Worm (Caenorhabditis elegans) whole organism, L4/young adult: ENCODE results near the gene mask-1.

Experiments
- W03F9.2 ChIP-seq: fragments of 150-350 bp; optimal IDR thresholded peaks from 2 replicates; lab custom pipeline; 2014; ENCODE audit warnings: missing biosample characterization, missing genetic modification characterization
- dao-5 ChIP-seq: sonication (generic microtip); optimal IDR thresholded peaks from 2 replicates; lab custom pipeline; 2016; ENCODE audit warnings: missing genotype, missing genetic modification characterization, moderate library complexity, missing compliant biosample characterization
- him-1 ChIP-seq: sonication (generic microtip); optimal IDR thresholded peaks from 2 replicates; lab custom pipeline; 2016; ENCODE audit warnings: missing genotype, missing genetic modification reagents, missing genetic modification characterization, missing compliant biosample characterization

mask-1 gene

DNA sequence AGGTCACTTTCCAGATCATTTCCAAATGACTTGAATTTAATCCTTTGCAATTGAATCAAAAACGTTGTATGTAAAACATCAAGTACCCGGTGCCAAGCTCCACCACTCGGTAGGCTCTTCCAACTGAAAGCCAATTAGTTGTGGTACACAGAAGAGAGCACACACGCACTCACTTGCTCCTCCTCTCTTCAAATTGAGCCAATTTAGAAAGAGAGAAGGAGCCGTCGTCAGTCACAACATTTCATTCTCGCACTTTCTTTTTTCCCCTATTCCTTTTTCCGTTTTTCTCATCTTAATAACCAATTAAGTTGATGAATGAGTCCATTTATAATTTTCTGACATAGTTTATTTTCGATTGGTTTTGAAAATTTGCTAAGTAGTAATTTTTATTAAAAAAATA is 23.5 kb downstream of the mask-1 start:
- TF ChIP-seq W03F9.2 (tag; lab: Kevin White, UChicago) (no peak), dao-5 (tag; lab: Kevin White, UChicago) (no peak), him-1 (no peak)

DNA sequence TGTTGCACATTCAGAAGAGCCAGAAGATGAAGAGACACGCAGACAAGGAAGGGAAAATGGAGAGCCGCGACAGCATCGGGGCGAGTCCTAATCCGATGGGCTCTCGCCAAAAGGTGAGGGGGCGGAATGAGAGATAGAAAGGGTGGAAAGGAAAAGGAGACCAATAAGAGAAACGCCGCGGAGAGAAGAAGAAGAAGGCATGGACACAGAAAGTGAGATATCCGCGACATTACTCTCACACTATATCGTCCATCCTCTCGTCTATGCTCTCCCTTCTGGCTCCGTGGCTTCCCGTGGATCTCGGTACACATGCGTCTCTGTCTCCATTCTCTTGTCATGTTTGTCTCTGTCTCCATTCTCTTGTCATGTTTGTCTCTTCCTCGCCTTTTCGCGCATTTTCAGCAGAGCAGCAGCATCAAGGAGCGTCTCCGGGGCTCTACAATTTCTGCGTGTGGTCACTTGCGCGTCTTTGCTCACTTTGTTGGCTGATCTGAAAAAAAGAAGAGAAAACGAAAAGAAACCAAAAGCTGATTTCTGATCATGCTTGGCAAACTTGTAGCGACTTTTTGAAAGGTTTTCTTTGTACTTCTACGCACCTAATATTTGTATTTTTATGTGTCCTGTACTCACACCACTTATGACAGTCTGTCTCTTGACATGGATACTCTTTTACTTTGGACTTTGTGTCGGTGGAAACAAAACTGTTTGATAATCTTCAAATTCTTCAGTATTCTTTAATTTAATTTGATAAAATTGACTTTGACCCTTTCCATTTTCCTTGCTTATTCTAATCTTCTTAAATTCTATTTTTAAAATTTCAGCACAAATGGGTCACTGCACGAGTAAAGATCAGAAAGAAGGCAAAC is 28.7 kb downstream of the mask-1 start, which contains the start of gene gpa-7:
TSS of gene gpa-7 (plus strand) at position 816 of the 866 bp plus-strand sequence.
- no peak for TF ChIP-seq W03F9.2 (tag; lab: Kevin White, UChicago)
- peak; percentile 80 for TF ChIP-seq him-1

DNA sequence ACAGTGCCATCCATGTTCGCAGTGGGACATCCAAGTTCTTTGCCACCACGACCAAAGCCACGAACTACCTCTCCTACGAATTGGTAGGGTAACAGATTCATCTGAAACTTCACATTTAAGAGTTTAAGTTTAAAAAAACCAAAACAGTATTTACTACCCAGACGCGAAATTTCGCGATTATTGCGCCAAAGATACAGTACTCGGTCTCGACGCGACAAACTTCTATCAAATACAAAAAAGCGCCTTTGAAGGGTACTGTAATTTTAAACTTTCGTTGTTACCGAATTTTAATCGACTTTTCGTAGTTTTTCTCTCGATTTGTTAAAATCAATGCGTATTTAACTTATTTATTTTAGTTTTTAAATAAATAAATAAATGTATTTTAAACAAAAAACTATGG is 34.7 kb downstream of the mask-1 start, which contains the start of gene rfk-1:
TSS of gene rfk-1 (minus strand) at position 101 of the 400 bp plus-strand sequence.
- TF ChIP-seq him-1 (no peak), dao-5 (tag; lab: Kevin White, UChicago) (no peak), W03F9.2 (tag; lab: Kevin White, UChicago) (no peak)

DNA sequence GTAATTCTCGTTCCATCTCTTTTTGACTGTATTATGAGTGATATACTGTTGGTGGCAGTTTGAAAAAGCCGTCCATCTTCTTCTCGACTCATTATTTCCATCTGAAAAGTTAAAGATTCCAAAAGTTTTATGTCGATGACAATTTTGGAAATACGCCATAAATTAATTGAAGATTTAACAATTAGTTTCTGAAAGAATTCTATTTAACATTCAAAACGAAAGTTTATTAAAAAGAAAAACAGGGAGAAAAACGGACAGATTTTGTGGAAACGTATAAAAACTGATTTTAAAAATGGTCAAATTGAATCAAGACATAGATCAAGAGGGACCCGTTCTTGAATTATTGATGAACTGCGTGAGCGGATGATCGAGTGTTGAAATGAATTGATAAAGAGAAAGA is 39.1 kb downstream of the mask-1 start, which contains the start of gene R10H10.7:
TSS of gene R10H10.7 (minus strand) at position 101 of the 400 bp plus-strand sequence.
- TF ChIP-seq W03F9.2 (tag; lab: Kevin White, UChicago) = no peak
- TF ChIP-seq dao-5 (tag; lab: Kevin White, UChicago) = no peak
- TF ChIP-seq him-1 = no peak

DNA sequence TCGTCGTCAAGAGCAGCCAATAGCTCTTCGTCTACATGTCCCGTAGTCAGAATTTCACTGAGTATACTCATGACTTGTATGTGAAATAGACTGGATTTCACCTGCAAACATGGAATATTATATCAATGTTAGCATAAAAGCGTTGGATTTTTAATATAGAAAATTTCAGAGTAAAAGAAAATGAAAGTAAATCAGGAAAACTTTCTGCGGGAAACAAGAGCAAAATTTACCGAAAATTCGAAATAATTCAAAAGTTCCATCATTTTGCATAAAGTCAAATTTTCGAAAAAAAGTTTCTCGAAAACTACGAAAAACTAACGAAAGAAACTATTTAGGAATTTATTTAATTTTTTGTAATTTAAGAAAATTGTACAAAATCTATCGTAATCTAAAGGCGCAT is 43.1 kb downstream of the mask-1 start, which contains the start of gene F13B12.6:
TSS of gene F13B12.6 (minus strand) at position 101 of the 400 bp plus-strand sequence.
- TF ChIP-seq dao-5 (tag; lab: Kevin White, UChicago) = no peak
- TF ChIP-seq him-1 = no peak
- TF ChIP-seq W03F9.2 (tag; lab: Kevin White, UChicago) = no peak

DNA sequence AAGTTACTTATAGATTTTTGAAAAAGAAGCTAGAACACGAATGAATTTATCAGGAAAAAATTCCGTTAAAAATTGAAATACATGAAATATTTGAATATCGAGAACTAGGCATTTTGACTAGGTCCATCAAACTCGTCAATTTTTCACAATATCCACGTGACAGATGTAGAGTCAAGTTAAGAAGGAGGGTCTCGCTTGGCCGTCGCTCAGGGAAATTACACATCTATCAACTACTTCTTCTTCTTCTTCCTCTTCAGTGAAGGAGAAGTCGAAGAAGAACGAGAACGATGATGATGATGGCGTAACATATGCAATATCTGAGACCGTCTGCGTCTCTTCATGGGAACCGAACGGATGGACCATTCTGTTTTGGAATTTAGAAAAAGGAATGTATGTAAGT is 45.2 kb downstream of the mask-1 start:
- no peak for TF ChIP-seq him-1

DNA sequence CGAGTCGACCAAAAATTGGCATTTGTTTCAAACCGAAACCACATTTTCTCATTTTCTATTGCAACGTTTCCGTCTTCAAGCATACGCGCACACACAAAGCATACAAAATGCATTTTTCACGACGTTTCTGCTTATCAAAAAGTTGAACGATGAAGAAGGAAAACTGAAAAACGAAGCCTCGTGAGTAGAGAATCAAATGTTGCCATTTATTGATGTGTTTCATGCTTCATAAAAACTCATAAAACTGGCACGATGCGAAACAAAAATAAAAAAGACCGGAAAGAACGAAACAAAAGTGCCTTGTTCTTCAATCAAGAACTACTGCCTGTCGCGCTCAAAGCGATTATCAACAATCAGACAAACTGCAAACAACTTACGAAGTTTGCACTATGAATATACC is 45.7 kb downstream of the mask-1 start:
- TF ChIP-seq dao-5 (tag; lab: Kevin White, UChicago) (no peak), him-1 (no peak), W03F9.2 (tag; lab: Kevin White, UChicago) (no peak)

DNA sequence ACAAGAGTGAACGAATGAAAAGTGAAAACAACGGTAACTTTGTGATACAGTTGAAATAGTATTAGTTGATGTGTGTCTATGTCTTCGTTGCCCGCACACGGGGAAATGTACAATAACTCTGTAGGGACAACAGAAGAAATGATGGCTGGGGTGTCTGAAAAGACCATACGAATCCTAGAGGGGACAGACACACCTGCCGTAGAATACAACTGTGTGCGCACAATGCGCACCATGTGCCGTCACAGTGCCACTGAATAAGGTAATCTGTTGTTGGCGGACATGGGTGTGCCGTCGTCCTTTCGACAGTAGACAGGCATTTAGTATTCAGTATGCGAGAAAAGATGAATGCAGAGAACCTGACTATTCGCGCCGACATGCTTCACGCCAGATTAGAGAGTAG is 46.6 kb downstream of the mask-1 start:
- no peak for TF ChIP-seq him-1
- TF ChIP-seq dao-5 (tag; lab: Kevin White, UChicago) = no peak
- no peak for TF ChIP-seq W03F9.2 (tag; lab: Kevin White, UChicago)

DNA sequence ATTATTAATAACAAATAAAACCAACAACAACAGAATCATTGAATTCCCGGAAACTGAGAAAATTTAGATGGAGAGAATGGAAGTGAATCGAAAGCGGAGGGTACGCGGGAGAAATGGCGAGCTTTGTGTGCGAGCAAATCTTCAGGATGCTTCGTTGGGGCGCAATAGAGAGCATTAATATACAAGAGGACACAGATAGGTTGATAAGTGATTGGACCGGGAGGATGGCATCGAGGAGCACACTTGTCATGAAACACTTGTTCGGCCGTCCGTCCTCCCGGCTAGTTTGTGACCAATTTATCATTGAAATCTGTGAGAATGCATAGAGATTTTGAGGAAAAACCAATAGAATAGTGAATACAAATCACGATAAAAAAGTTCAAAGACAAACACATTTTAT is 47.5 kb downstream of the mask-1 start:
- no peak for TF ChIP-seq dao-5 (tag; lab: Kevin White, UChicago)
- TF ChIP-seq him-1 = no peak
- no peak for TF ChIP-seq W03F9.2 (tag; lab: Kevin White, UChicago)

DNA sequence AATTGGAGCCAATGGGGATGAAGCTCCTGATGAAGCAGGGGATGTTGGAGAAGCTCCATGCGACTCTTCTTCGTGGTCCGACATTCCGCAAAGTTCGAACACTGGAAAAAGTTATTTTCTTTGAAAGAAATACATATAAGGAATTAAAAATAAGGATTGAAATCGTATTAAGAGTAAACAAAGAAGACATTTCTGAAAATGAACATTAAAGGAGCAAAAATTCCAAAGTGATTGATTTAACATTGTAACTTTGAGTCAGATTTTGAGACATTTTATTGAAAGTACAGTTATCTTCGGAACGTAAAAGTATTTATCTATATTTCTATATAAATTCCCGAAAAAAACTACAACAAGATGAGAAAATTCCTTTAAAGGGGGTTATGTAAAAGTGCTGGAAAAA is 49.8 kb downstream of the mask-1 start, which contains the start of gene F13B12.1:
TSS of gene F13B12.1 (minus strand) at position 101 of the 400 bp plus-strand sequence.
- TF ChIP-seq dao-5 (tag; lab: Kevin White, UChicago) (no peak), W03F9.2 (tag; lab: Kevin White, UChicago) (no peak), him-1 (no peak)

DNA sequence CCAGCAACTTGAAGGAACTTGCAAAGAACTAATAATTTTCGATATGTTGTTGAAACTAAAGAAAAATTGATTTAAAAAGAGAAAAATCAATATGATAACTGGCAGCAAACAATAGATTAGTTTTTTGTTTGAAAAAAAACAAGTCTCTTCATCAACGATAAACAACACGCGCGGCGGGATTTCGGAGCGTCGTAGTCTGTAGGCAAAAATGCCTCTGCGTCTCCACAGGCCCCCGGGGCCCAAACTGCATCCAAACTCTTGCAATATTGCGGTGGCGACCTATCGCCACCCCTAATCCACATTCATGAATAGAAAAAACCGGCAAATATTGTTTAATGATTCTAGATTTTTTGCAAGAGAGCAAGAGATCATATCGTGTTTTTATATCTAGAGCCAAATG is 50.4 kb downstream of the mask-1 start:
- TF ChIP-seq him-1 (no peak), dao-5 (tag; lab: Kevin White, UChicago) (no peak), W03F9.2 (tag; lab: Kevin White, UChicago) (no peak)

DNA sequence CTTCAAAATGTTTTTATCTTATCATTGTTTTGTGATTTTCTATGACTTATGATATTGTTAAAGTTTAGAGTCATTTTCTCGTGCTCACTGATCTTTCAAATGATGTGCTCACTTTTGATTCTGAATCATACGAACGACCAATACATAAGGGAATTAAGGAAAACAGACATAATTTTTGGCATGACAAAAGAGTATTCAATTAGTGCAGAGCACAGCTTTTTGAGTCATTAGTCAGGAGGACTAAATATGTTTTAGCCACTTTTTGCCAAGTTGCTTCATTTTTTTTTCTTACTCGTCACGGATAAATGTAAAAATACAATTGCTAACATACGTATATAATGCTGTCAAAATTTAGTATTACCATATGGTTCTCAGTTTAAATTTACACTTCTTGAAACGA is 54.4 kb downstream of the mask-1 start, which contains the start of gene F13B12.2:
TSS of gene F13B12.2 (minus strand) at position 2 of the 400 bp plus-strand sequence.
- TF ChIP-seq W03F9.2 (tag; lab: Kevin White, UChicago) (no peak), dao-5 (tag; lab: Kevin White, UChicago) (no peak), him-1 (no peak)

DNA sequence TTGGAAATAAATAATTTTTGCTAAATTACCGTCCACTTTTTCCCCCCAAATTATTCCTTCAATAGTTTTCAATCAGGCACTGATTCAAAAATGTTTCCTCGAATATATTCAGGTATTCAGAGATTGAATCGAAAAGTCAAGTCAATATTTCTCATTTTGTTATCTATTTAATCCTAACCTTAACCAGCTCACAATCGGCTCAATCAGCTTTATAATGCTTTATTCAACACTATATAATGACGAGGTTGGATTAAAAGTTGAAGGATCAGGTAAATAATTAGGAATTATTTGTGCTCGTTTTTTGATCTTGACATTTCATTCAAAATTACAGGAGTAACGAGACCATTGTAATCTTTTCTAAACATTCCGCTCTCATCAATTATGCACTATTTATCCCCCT is 55.8 kb downstream of the mask-1 start:
- TF ChIP-seq W03F9.2 (tag; lab: Kevin White, UChicago) = no peak
- TF ChIP-seq him-1 = no peak
- TF ChIP-seq dao-5 (tag; lab: Kevin White, UChicago) = no peak

DNA sequence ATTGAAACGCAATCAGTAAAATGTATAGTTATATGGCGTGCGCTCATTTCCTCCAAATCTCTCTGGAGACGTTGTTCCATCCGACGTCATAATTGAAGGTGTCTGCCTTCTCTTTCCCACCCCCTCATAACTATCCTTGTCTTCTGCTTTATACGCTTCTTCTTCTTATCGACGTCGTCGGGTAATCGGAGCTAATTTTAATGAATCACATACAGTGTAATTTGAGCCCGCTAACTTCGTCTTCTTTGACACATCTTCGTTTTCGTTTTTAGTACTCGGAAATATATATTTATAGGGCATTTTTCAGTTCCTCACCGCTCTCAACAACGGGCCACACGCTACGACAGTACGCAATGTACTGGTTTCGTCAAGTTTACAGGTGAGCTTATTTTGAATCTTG is 61.7 kb downstream of the mask-1 start, which contains the start of gene ins-1:
TSS of gene ins-1 (plus strand) at position 301 of the 400 bp plus-strand sequence.
- TF ChIP-seq him-1 (no peak), dao-5 (tag; lab: Kevin White, UChicago) (no peak), W03F9.2 (tag; lab: Kevin White, UChicago) (no peak)
